Worm (Caenorhabditis elegans) whole organism, L2 larva: ENCODE results near the gene Y102A11A.1.

Source experiments
- ZK546.5 ChIP-seq: sonication (generic microtip); optimal IDR thresholded peaks from 2 replicates; lab custom pipeline; 2017; ENCODE audit warnings: missing biosample characterization, missing genetic modification characterization
- aly-2 ChIP-seq: fragments of 150-350 bp; optimal IDR thresholded peaks from 2 replicates; lab custom pipeline; 2014; ENCODE audit warnings: missing biosample characterization, missing genetic modification characterization
- dmd-4 ChIP-seq: sonication (generic microtip); optimal IDR thresholded peaks from 2 replicates; lab custom pipeline; 2017; ENCODE audit warnings: missing biosample characterization, missing genetic modification characterization
- egl-27 ChIP-seq: sonication (generic microtip); optimal IDR thresholded peaks from 3 replicates; lab custom pipeline; 2017; ENCODE audit warnings: missing biosample characterization, missing genetic modification reagents, missing genetic modification characterization
- elt-1 ChIP-seq: fragments of 150-350 bp; optimal IDR thresholded peaks from 2 replicates; lab custom pipeline; 2014; ENCODE audit warnings: missing biosample characterization, missing genetic modification characterization
- elt-3 ChIP-seq: sonication (generic microtip); optimal IDR thresholded peaks from 2 replicates; lab custom pipeline; 2017; ENCODE audit warnings: missing biosample characterization, missing genetic modification characterization
- nhr-237 ChIP-seq: fragments of 150-350 bp; optimal IDR thresholded peaks from 2 replicates; lab custom pipeline; 2014; ENCODE audit warnings: missing biosample characterization, missing genetic modification characterization
- skn-1 ChIP-seq: sonication (generic microtip); optimal IDR thresholded peaks from 2 replicates; lab custom pipeline; 2017; ENCODE audit warnings: missing biosample characterization, missing genetic modification characterization
- unc-62 ChIP-seq: fragments of 150-350 bp; optimal IDR thresholded peaks from 2 replicates; lab custom pipeline; 2014; ENCODE audit warnings: missing biosample characterization, missing genetic modification reagents, missing genetic modification characterization

DNA sequence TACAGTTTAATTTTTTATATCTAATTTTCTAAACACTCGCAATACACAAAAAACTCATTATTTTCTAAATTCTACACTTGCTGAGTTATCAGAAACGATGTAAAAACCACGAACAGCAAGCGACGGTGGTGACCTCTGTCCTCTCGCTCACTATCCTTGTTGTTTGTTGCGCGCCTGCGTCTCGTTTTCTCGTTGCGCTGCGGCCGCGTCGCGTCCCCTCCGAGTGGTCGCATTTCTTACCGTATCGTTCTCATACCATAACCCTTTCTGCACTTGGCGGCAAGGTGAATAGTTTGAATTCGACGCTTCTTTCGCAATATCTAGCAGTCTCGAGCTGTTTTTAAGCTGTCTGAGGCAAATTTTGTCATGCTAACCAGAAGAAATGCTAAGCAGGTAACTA is 37.8 kb downstream of the Y102A11A.1 start, which contains the start of gene lsy-2:
- TF ChIP-seq elt-3 (tag; lab: Kevin White, UChicago) (no peak), skn-1 (tag; lab: Kevin White, UChicago) (no peak), dmd-4 (tag; lab: Kevin White, UChicago) (no peak), egl-27 (tag; lab: Kevin White, UChicago) (no peak), unc-62 (no peak), nhr-237 (no peak), aly-2 (no peak), ZK546.5 (tag; lab: Kevin White, UChicago) (no peak), elt-1 (tag; lab: Kevin White, UChicago) (no peak)
